Worm (Caenorhabditis elegans): Measurements from ENCODE around the gene C03B1.17.

- TF ChIP-seq B0310.2 (tag; optimal IDR thresholded peaks at IDR 0.05): no peak
- no peak for TF ChIP-seq ets-7 (tag; optimal IDR thresholded peaks at IDR 0.05)
- TF ChIP-seq tbx-37 (GFP tag; conservative IDR thresholded peaks at IDR 0.05): no peak
- no peak for TF ChIP-seq pes-1 (GFP tag; IDR thresholded peaks at IDR 0.05)
- TF ChIP-seq ama-1 (optimal IDR thresholded peaks at IDR 0.05): no peak
Measured at ce11 chrX:6410177-6410765, 36.8 kb downstream of the C03B1.17 start, which contains the start of gene mup-2.
